Fruit fly (Drosophila melanogaster): ENCODE results near the gene mRpL14.

dm6 chrX:2329312-2329711 is 15.1 kb downstream of the mRpL14 start:
- TF ChIP-seq Sox14 (GFP tag; optimal IDR thresholded peaks at IDR 0.05) = peak; percentile 67
- TF ChIP-seq spab (GFP tag; optimal IDR thresholded peaks at IDR 0.05) = peak; percentile 50
- peak; percentile 65 for TF ChIP-seq CG3919 (GFP tag; optimal IDR thresholded peaks at IDR 0.05)
- TF ChIP-seq topi (GFP tag; optimal IDR thresholded peaks at IDR 0.05) = peak; percentile 77
- peak; percentile 73 for TF ChIP-seq Hr39 (GFP tag; optimal IDR thresholded peaks at IDR 0.05)
